Fruit fly (Drosophila melanogaster) whole organism: ENCODE data around the gene CG15629.

Source experiments
- Dll ChIP-seq: fragments of >200 bp; optimal IDR thresholded peaks from 2 replicates; lab custom pipeline; 2017
- EcR ChIP-seq, 2 experiments: fragments of >200 bp; optimal IDR thresholded peaks; 2 replicates each; lab custom pipeline; 2017; ENCODE audit warnings: missing biosample characterization in 2 of 2, missing genetic modification characterization in 2 of 2, missing genetic modification reagents in 2 of 2
- pan ChIP-seq: fragments of >200 bp; optimal IDR thresholded peaks from 2 replicates; lab custom pipeline; 2017
- psq ChIP-seq: fragments of >200 bp; optimal IDR thresholded peaks from 2 replicates; lab custom pipeline; 2017

dm6 chr2L:4820448-4821318 is 7.9 kb downstream of the CG15629 start:
- TF ChIP-seq Dll: peak; percentile 18
- TF ChIP-seq psq: no peak
- no peak for TF ChIP-seq pan (lab: Kevin White, UChicago)
- no peak for TF ChIP-seq EcR (GFP tag; optimal IDR thresholded peaks at IDR 0.05; lab: Kevin White, UChicago)
